Worm (Caenorhabditis elegans): Measurements from ENCODE around the gene F20D6.10.

F20D6.10 gene

ce11 chrV:8230056-8230455 is 34.3 kb upstream of the F20D6.10 start:
- TF ChIP-seq spr-1 (tag; optimal IDR thresholded peaks at IDR 0.05) = no peak
- TF ChIP-seq mxl-3 (GFP tag; optimal IDR thresholded peaks at IDR 0.05) = peak; percentile 18
- TF ChIP-seq dmd-6 (GFP tag; IDR thresholded peaks at IDR 0.05) = peak; percentile 52
- no peak for TF ChIP-seq arid-1 (GFP tag; conservative IDR thresholded peaks at IDR 0.05)
- TF ChIP-seq T26A8.4 (GFP tag; IDR thresholded peaks at IDR 0.05) = peak; percentile 47; the same call in 1 of the 2 replicates
- no peak for TF ChIP-seq dmd-9 (GFP tag; IDR thresholded peaks at IDR 0.05)
- TF ChIP-seq Y5F2A.4 (GFP tag; optimal IDR thresholded peaks at IDR 0.05) = no peak
- TF ChIP-seq unc-62 (GFP tag; optimal IDR thresholded peaks at IDR 0.05 in 1 of 2) = no peak
- no peak for TF ChIP-seq unc-62 (tag; optimal IDR thresholded peaks at IDR 0.05)
- no peak for TF ChIP-seq ceh-62 (tag; optimal IDR thresholded peaks at IDR 0.05)
- 0 out of 4 replicates have a peak, but pooled peaks have one; percentile 38 for TF ChIP-seq madf-5 (GFP tag; IDR thresholded peaks at IDR 0.05)
- TF ChIP-seq ceh-82 (tag; optimal IDR thresholded peaks at IDR 0.05) = no peak
- TF ChIP-seq ctbp-1 (GFP tag; IDR thresholded peaks at IDR 0.05) = no peak
- 0 out of 2 replicates have a peak, but pooled peaks have one; percentile 32 for TF ChIP-seq dmd-8 (GFP tag; IDR thresholded peaks at IDR 0.05)
- TF ChIP-seq ces-1 (GFP tag; optimal IDR thresholded peaks at IDR 0.05) = no peak
- no peak for TF ChIP-seq zip-2 (tag; optimal IDR thresholded peaks at IDR 0.05)
- TF ChIP-seq cey-2 (tag; optimal IDR thresholded peaks at IDR 0.05; ENCODE audit: borderline replicate concordance, insufficient read depth) = no peak
- TF ChIP-seq vab-7 (GFP tag; IDR thresholded peaks at IDR 0.05) = peak; percentile 60; the same call in 1 of the 2 replicates
- no peak for TF ChIP-seq ceh-32 (tag; optimal IDR thresholded peaks at IDR 0.05; ENCODE audit: poor library complexity)
- 0 out of 2 replicates have a peak, but pooled peaks have one; percentile 35 for TF ChIP-seq madf-9 (GFP tag; conservative IDR thresholded peaks at IDR 0.05)
- no peak for TF ChIP-seq aly-2 (tag; optimal IDR thresholded peaks at IDR 0.05)
- TF ChIP-seq nhr-42 (GFP tag; IDR thresholded peaks at IDR 0.05) = no peak
- no peak for TF ChIP-seq saeg-2 (GFP tag; IDR thresholded peaks at IDR 0.05)
- TF ChIP-seq Y105C5A.15 (GFP tag; IDR thresholded peaks at IDR 0.05) = no peak
- TF ChIP-seq unc-39 (tag; optimal IDR thresholded peaks at IDR 0.05) = no peak
- TF ChIP-seq egl-43 (GFP tag; IDR thresholded peaks at IDR 0.05) = peak; percentile 75
- no peak for TF ChIP-seq daf-12 (tag; optimal IDR thresholded peaks at IDR 0.05)
- TF ChIP-seq tra-1 (GFP tag; IDR thresholded peaks at IDR 0.05) = 0 out of 2 replicates have a peak, but pooled peaks have one; percentile 54
- no peak for TF ChIP-seq lin-39 (tag; optimal IDR thresholded peaks at IDR 0.05)
- TF ChIP-seq lin-15B (tag; optimal IDR thresholded peaks at IDR 0.05) = no peak
- no peak for TF ChIP-seq zip-11 (GFP tag; IDR thresholded peaks at IDR 0.05)
- TF ChIP-seq F44E2.7 (GFP tag; IDR thresholded peaks at IDR 0.05) = no peak
- no peak for TF ChIP-seq ZK546.5 (tag; optimal IDR thresholded peaks at IDR 0.05)
- no peak for TF ChIP-seq lsy-2 (tag; optimal IDR thresholded peaks at IDR 0.05)
- no peak for TF ChIP-seq gei-8 (GFP tag; optimal IDR thresholded peaks at IDR 0.05)
- no peak for TF ChIP-seq egl-27 (tag; optimal IDR thresholded peaks at IDR 0.05)
- no peak for TF ChIP-seq zfp-3 (GFP tag; conservative IDR thresholded peaks at IDR 0.05)
- no peak for TF ChIP-seq set-16 (GFP tag; IDR thresholded peaks at IDR 0.05)
- peak; percentile 54 for TF ChIP-seq aha-1 (tag)
- TF ChIP-seq snpc-1.2 (GFP tag; IDR thresholded peaks at IDR 0.05) = peak; percentile 32; the same call in 1 of the 2 replicates
- peak; percentile 64 for TF ChIP-seq mes-2 (tag; optimal IDR thresholded peaks at IDR 0.05; ENCODE audit: poor library complexity, severe bottlenecking)
- no peak for TF ChIP-seq attf-4 (tag; optimal IDR thresholded peaks at IDR 0.05)
- TF ChIP-seq daf-16 (GFP tag; optimal IDR thresholded peaks at IDR 0.05) = no peak
- TF ChIP-seq daf-16 (tag; optimal IDR thresholded peaks at IDR 0.05) = peak; percentile 33
- peak; percentile 77 for TF ChIP-seq lim-7 (GFP tag; IDR thresholded peaks at IDR 0.05)
- TF ChIP-seq nhr-77 (tag; optimal IDR thresholded peaks at IDR 0.05) = no peak
- peak; percentile 53; the same call in 1 of the 2 replicates for TF ChIP-seq ceh-44 (GFP tag; IDR thresholded peaks at IDR 0.05)
- TF ChIP-seq daf-8 (GFP tag; IDR thresholded peaks at IDR 0.05) = no peak
- peak; percentile 6 for TF ChIP-seq duxl-1 (tag; optimal IDR thresholded peaks at IDR 0.05; ENCODE audit: poor library complexity)
- TF ChIP-seq ZK337.2 (GFP tag; IDR thresholded peaks at IDR 0.05) = peak; percentile 26; the same call in 1 of the 2 replicates
- TF ChIP-seq nhr-48 (tag; optimal IDR thresholded peaks at IDR 0.05) = no peak
- no peak for TF ChIP-seq php-3 (GFP tag; IDR thresholded peaks at IDR 0.05)

Measured in whole organism, L4 larva.